Fruit fly (Drosophila melanogaster) whole organism, embryonic: ENCODE results near the gene CG3434.

ENCODE experiments used
- Abd-B ChIP-seq: fragments of 200-800 bp; sonication (Bioruptor generic); optimal IDR thresholded peaks from 2 replicates; lab custom pipeline; 2018; ENCODE audit warnings: missing biosample characterization, mild to moderate bottlenecking, missing genetic modification characterization, moderate library complexity
- Atf3 ChIP-seq: fragments of 200-800 bp; sonication (Bioruptor generic); optimal IDR thresholded peaks from 3 replicates; lab custom pipeline; 2016; ENCODE audit warnings: missing biosample characterization, missing genetic modification characterization
- CG10543 ChIP-seq: fragments of 200-800 bp; sonication (Bioruptor generic); optimal IDR thresholded peaks from 3 replicates; lab custom pipeline; 2017; ENCODE audit warnings: missing biosample characterization, mild to moderate bottlenecking, missing genetic modification characterization, moderate library complexity
- CG12769 ChIP-seq: fragments of 200-800 bp; sonication (Bioruptor generic); optimal IDR thresholded peaks from 2 replicates; lab custom pipeline; 2019; ENCODE audit warnings: missing biosample characterization, mild to moderate bottlenecking, missing genetic modification characterization, moderate library complexity
- CG13624 ChIP-seq: fragments of 200-800 bp; sonication (Bioruptor generic); optimal IDR thresholded peaks from 2 replicates; lab custom pipeline; 2016; ENCODE audit warnings: missing biosample characterization, missing genetic modification characterization
- CG14710 ChIP-seq: fragments of 200-800 bp; sonication (Bioruptor generic); optimal IDR thresholded peaks from 3 replicates; lab custom pipeline; 2019; ENCODE audit warnings: missing biosample characterization, mild to moderate bottlenecking, missing genetic modification characterization, moderate library complexity
- CG16813 ChIP-seq: fragments of 200-800 bp; sonication (Bioruptor generic); IDR thresholded peaks from 3 replicates; pipeline ENCODE4 v1.3.6; 2022; ENCODE audit warnings: missing biosample characterization, missing genetic modification characterization; ENCODE audit not compliant: partially characterized antibody
- CG17385 ChIP-seq: fragments of 200-800 bp; sonication (Bioruptor generic); optimal IDR thresholded peaks from 3 replicates; lab custom pipeline; 2018; ENCODE audit warnings: missing biosample characterization, mild to moderate bottlenecking, missing genetic modification characterization
- CG18476 ChIP-seq: fragments of 200-800 bp; sonication (Bioruptor generic); optimal IDR thresholded peaks from 2 replicates; lab custom pipeline; 2016; ENCODE audit warnings: missing biosample characterization, mild to moderate bottlenecking, missing genetic modification characterization
- CG2116 ChIP-seq: fragments of 200-800 bp; sonication (Bioruptor generic); optimal IDR thresholded peaks from 3 replicates; lab custom pipeline; 2018; ENCODE audit warnings: missing biosample characterization, mild to moderate bottlenecking, missing genetic modification characterization
- CG2678 ChIP-seq: fragments of 200-800 bp; sonication (Bioruptor generic); optimal IDR thresholded peaks from 3 replicates; lab custom pipeline; 2019; ENCODE audit warnings: missing biosample characterization, mild to moderate bottlenecking, missing genetic modification characterization, moderate library complexity
- CG31441 ChIP-seq: fragments of 200-800 bp; sonication (Bioruptor generic); IDR thresholded peaks from 2 replicates; pipeline ENCODE4 v1.3.6; 2022; ENCODE audit warnings: missing biosample characterization, missing genetic modification characterization
- CG3847 ChIP-seq: fragments of 200-800 bp; sonication (Bioruptor generic); IDR thresholded peaks from 2 replicates; pipeline ENCODE4 v1.3.6; 2022; ENCODE audit warnings: missing biosample characterization, missing genetic modification characterization
- CG5245 ChIP-seq: fragments of 200-800 bp; sonication (Bioruptor generic); optimal IDR thresholded peaks from 3 replicates; lab custom pipeline; 2016; ENCODE audit warnings: missing biosample characterization, missing genetic modification characterization
- CG6654 ChIP-seq: fragments of 200-800 bp; sonication (Bioruptor generic); optimal IDR thresholded peaks from 2 replicates; lab custom pipeline; 2017; ENCODE audit warnings: missing biosample characterization, mild to moderate bottlenecking, missing genetic modification characterization
- CG6765 ChIP-seq: fragments of 200-800 bp; sonication (Bioruptor generic); optimal IDR thresholded peaks from 3 replicates; lab custom pipeline; 2017; ENCODE audit warnings: missing biosample characterization, mild to moderate bottlenecking, missing genetic modification characterization
- CG7987 ChIP-seq: fragments of 200-800 bp; sonication (Bioruptor generic); optimal IDR thresholded peaks from 2 replicates; lab custom pipeline; 2018; ENCODE audit warnings: missing biosample characterization, mild to moderate bottlenecking, missing genetic modification characterization, moderate library complexity
- CG8290 ChIP-seq, 3 experiments: fragments of 200-800 bp; sonication (Bioruptor generic); optimal IDR thresholded peaks; 2 replicates each; lab custom pipeline; 2016 to 2019; ENCODE audit warnings: missing biosample characterization in 3 of 3, missing genetic modification characterization in 3 of 3, mild to moderate bottlenecking in 2 of 3, moderate library complexity in 1 of 3
- Dll ChIP-seq: fragments of 200-800 bp; sonication (Bioruptor generic); IDR thresholded peaks from 4 replicates; pipeline ENCODE4 v1.3.6; 2022; ENCODE audit warnings: missing biosample characterization, missing genetic modification characterization; ENCODE audit not compliant: partially characterized antibody
- Dp ChIP-seq: fragments of 200-800 bp; sonication (Bioruptor generic); optimal IDR thresholded peaks from 2 replicates; lab custom pipeline; 2018; ENCODE audit warnings: missing biosample characterization, mild to moderate bottlenecking, missing genetic modification characterization, moderate library complexity
- E2f1 ChIP-seq: fragments of 200-800 bp; sonication (Bioruptor generic); IDR thresholded peaks from 2 replicates; pipeline ENCODE4 v1.3.6; 2022; ENCODE audit warnings: missing biosample characterization, missing genetic modification characterization
- E2f2 ChIP-seq: fragments of 200-800 bp; sonication (Bioruptor generic); IDR thresholded peaks from 2 replicates; pipeline ENCODE4 v1.3.6; 2022; ENCODE audit warnings: missing biosample characterization, missing genetic modification characterization
- Gsc ChIP-seq: fragments of 200-800 bp; sonication (Bioruptor generic); IDR thresholded peaks from 2 replicates; pipeline ENCODE4 v1.3.6; 2022; ENCODE audit warnings: missing biosample characterization, missing genetic modification characterization
- Hr3 ChIP-seq: fragments of 200-800 bp; sonication (Bioruptor generic); optimal IDR thresholded peaks from 3 replicates; lab custom pipeline; 2016; ENCODE audit warnings: missing biosample characterization, missing genetic modification characterization
- Myb ChIP-seq: fragments of 200-800 bp; sonication (Bioruptor generic); optimal IDR thresholded peaks from 2 replicates; lab custom pipeline; 2016; ENCODE audit warnings: missing biosample characterization, missing genetic modification characterization
- NC2α ChIP-seq: fragments of 200-800 bp; sonication (Bioruptor generic); optimal IDR thresholded peaks from 2 replicates; lab custom pipeline; 2016; ENCODE audit warnings: missing biosample characterization, missing genetic modification characterization
- Ravus ChIP-seq: fragments of 200-800 bp; sonication (Bioruptor generic); IDR thresholded peaks from 2 replicates; pipeline ENCODE4 v1.3.6; 2022; ENCODE audit warnings: missing biosample characterization, missing genetic modification characterization
- Sin3A ChIP-seq: fragments of >200 bp; optimal IDR thresholded peaks from 2 replicates; lab custom pipeline; 2018
- ara ChIP-seq: fragments of 200-800 bp; sonication (Bioruptor generic); IDR thresholded peaks from 2 replicates; pipeline ENCODE4 v1.3.6; 2022; ENCODE audit warnings: missing biosample characterization, missing genetic modification characterization
- az2 ChIP-seq: fragments of 200-800 bp; sonication (Bioruptor generic); optimal IDR thresholded peaks from 3 replicates; lab custom pipeline; 2016; ENCODE audit warnings: missing biosample characterization, missing genetic modification characterization
- bbx ChIP-seq: fragments of 200-800 bp; sonication (Bioruptor generic); IDR thresholded peaks from 2 replicates; pipeline ENCODE4 v1.3.6; 2022; ENCODE audit warnings: missing biosample characterization, missing genetic modification characterization; ENCODE audit not compliant: partially characterized antibody
- bcd ChIP-seq: fragments of 200-800 bp; sonication (Bioruptor generic); optimal IDR thresholded peaks from 2 replicates; lab custom pipeline; 2017; ENCODE audit warnings: missing biosample characterization, mild to moderate bottlenecking, missing genetic modification characterization
- cg ChIP-seq: fragments of 200-800 bp; sonication (Bioruptor generic); optimal IDR thresholded peaks from 3 replicates; lab custom pipeline; 2019; ENCODE audit warnings: missing biosample characterization, mild to moderate bottlenecking, missing genetic modification characterization, moderate library complexity
- chinmo ChIP-seq: fragments of 200-800 bp; sonication (Bioruptor generic); IDR thresholded peaks from 4 replicates; pipeline ENCODE4 v1.3.6; 2022; ENCODE audit warnings: missing biosample characterization, missing genetic modification characterization; ENCODE audit not compliant: partially characterized antibody
- chm ChIP-seq: fragments of 200-800 bp; sonication (Bioruptor generic); IDR thresholded peaks from 2 replicates; pipeline ENCODE4 v1.3.6; 2022; ENCODE audit warnings: missing biosample characterization, missing genetic modification characterization
- crol ChIP-seq: fragments of 200-800 bp; sonication (Bioruptor generic); IDR thresholded peaks from 2 replicates; pipeline ENCODE4 v1.3.6; 2022; ENCODE audit warnings: missing biosample characterization, missing genetic modification characterization
- dmrt11E ChIP-seq: fragments of 200-800 bp; sonication (Bioruptor generic); optimal IDR thresholded peaks from 3 replicates; lab custom pipeline; 2018; ENCODE audit warnings: missing biosample characterization, mild to moderate bottlenecking, missing genetic modification characterization, moderate library complexity
- esg ChIP-seq: fragments of 200-800 bp; sonication (Bioruptor generic); conservative IDR thresholded peaks from 2 replicates; pipeline ENCODE4 v1.3.6; 2022; ENCODE audit warnings: missing biosample characterization, missing genetic modification characterization
- eyg ChIP-seq: fragments of 200-800 bp; sonication (Bioruptor generic); optimal IDR thresholded peaks from 3 replicates; lab custom pipeline; 2016; ENCODE audit warnings: missing biosample characterization, missing genetic modification characterization
- gce ChIP-seq: fragments of 200-800 bp; sonication (Bioruptor generic); IDR thresholded peaks from 3 replicates; pipeline ENCODE4 v1.3.6; 2022; ENCODE audit warnings: missing biosample characterization, missing genetic modification characterization
- gfzf ChIP-seq: fragments of 200-800 bp; sonication (Bioruptor generic); optimal IDR thresholded peaks from 2 replicates; lab custom pipeline; 2016; ENCODE audit warnings: missing biosample characterization, mild to moderate bottlenecking, missing genetic modification characterization, moderate library complexity
- hkb ChIP-seq, 2 experiments: fragments of 200-800 bp in 1 of 2; fragments of >200 bp in 1 of 2; sonication (Bioruptor generic) in 1 of 2; IDR thresholded peaks in 1 of 2; optimal IDR thresholded peaks in 1 of 2; 2 replicates each; pipeline versions ENCODE4 v1.3.6 to Lab custom; 2017 to 2022; ENCODE audit warnings: missing biosample characterization in 1 of 2, missing genetic modification characterization in 1 of 2
- lab ChIP-seq: fragments of 200-800 bp; sonication (Bioruptor generic); optimal IDR thresholded peaks from 3 replicates; lab custom pipeline; 2017; ENCODE audit warnings: missing biosample characterization, missing genetic modification characterization, mild to moderate bottlenecking, moderate library complexity, missing genetic modification reagents
- lilli ChIP-seq: fragments of 200-800 bp; sonication (Bioruptor generic); optimal IDR thresholded peaks from 3 replicates; lab custom pipeline; 2016; ENCODE audit warnings: missing biosample characterization, missing genetic modification characterization
- nmo ChIP-seq: fragments of 200-800 bp; sonication (Bioruptor generic); optimal IDR thresholded peaks from 2 replicates; lab custom pipeline; 2018; ENCODE audit warnings: missing biosample characterization, mild to moderate bottlenecking, missing genetic modification characterization, moderate library complexity
- pb ChIP-seq: fragments of 200-800 bp; sonication (Bioruptor generic); optimal IDR thresholded peaks from 3 replicates; lab custom pipeline; 2016; ENCODE audit warnings: missing biosample characterization, missing genetic modification characterization
- phol ChIP-seq: fragments of 200-800 bp; sonication (Bioruptor generic); optimal IDR thresholded peaks from 3 replicates; lab custom pipeline; 2018; ENCODE audit warnings: missing biosample characterization, mild to moderate bottlenecking, missing genetic modification characterization, moderate library complexity
- sens ChIP-seq: fragments of 200-800 bp; sonication (Bioruptor generic); peaks from one replicate; lab custom pipeline; 2016; ENCODE audit warnings: missing biosample characterization, missing genetic modification characterization
- tna ChIP-seq: fragments of 200-800 bp; sonication (Bioruptor generic); IDR thresholded peaks from 2 replicates; pipeline ENCODE4 v1.3.6; 2022; ENCODE audit warnings: missing biosample characterization, missing genetic modification characterization; ENCODE audit not compliant: partially characterized antibody

The CG3434 gene

DNA sequence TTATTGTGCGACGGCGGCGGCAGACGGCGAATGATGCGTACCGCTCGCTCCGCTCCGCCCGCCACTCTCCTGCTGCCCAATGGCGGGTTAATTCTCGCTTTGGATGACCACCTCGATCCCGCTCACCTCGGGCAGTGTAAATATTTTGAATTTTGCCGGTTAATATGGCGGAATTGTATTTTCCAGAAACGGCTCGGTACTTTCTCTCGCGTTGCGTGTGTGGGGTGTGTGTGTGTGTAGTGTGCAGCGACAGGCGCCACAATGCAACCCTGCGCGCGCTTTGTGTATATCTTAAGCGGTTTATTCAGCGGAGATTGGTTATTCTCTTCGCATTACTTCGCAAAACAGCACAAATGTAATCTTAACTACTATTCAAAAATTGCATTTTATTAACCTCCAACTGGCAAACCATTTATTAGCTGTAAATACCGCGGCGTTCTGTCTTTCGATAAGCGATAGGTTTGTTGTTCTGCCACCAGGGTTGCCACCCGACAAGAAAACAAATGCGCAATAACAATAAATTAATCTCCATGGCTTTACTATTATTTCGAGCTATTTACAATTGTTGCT lies 4.7 kb downstream of the CG3434 start, which contains the start of the genes phol and CG3552:
phol (minus strand) TSS at position 463 of the 570 bp plus-strand sequence.
CG3552 (plus strand) TSS at position 500 of the 570 bp plus-strand sequence.
- TF ChIP-seq E2f2 (GFP tag; lab: Robert Waterston, UW) (peak; percentile 66), CG6765 (no peak), CG8290 (GFP tag; optimal IDR thresholded peaks at IDR 0.05; lab: Kevin White, UChicago) (no peak), CG8290 (tag; optimal IDR thresholded peaks at IDR 0.05; lab: Kevin White, UChicago) (no peak), Dp (peak; percentile 48), gfzf (peak; percentile 51), hkb (optimal IDR thresholded peaks at IDR 0.05; lab: Kevin White, UChicago) (peak; percentile 3), hkb (GFP tag; IDR thresholded peaks at IDR 0.05; lab: Robert Waterston, UW) (no peak), chm (GFP tag; lab: Robert Waterston, UW) (no peak), Sin3A (lab: Kevin White, UChicago) (peak; percentile 84), CG3847 (no peak), Atf3 (GFP tag; lab: Kevin White, UChicago) (no peak), eyg (GFP tag; lab: Kevin White, UChicago) (no peak), tna (no peak), az2 (GFP tag; lab: Kevin White, UChicago) (no peak), CG6654 (GFP tag; lab: Kevin White, UChicago) (no peak), bbx (GFP tag; lab: Robert Waterston, UW) (0 out of 2 replicates have a peak, but pooled peaks have one; percentile 27), dmrt11E (tag; lab: Kevin White, UChicago) (no peak), CG13624 (GFP tag; lab: Kevin White, UChicago) (peak; percentile 88), NC2α (GFP tag; lab: Kevin White, UChicago) (no peak), ara (no peak), CG2678 (peak; percentile 2), sens (peak; percentile 64), E2f1 (GFP tag; lab: Robert Waterston, UW) (no peak), crol (peak; percentile 25; the same call in 1 of the 2 replicates), CG16813 (peak; percentile 53; the same call in 2 of the 3 replicates), esg (no peak), cg (GFP tag; lab: Kevin White, UChicago) (peak; percentile 85), nmo (peak; percentile 30), CG14710 (peak; percentile 46), Myb (GFP tag; lab: Kevin White, UChicago) (peak; percentile 25), bcd (GFP tag; lab: Kevin White, UChicago) (peak; percentile 24), pb (no peak), gce (no peak), Ravus (GFP tag; lab: Robert Waterston, UW) (no peak), CG10543 (peak; percentile 45), chinmo (GFP tag; lab: Robert Waterston, UW) (0 out of 4 replicates have a peak, but pooled peaks have one; percentile 36), CG2116 (GFP tag; lab: Kevin White, UChicago) (peak; percentile 98), lab (GFP tag; lab: Kevin White, UChicago) (peak; percentile 35), Dll (GFP tag; lab: Robert Waterston, UW) (peak; percentile 52; the same call in 1 of the 4 replicates), Hr3 (GFP tag; lab: Kevin White, UChicago) (no peak), CG12769 (tag; lab: Kevin White, UChicago) (peak; percentile 10), CG31441 (GFP tag; lab: Robert Waterston, UW) (no peak), phol (tag; lab: Kevin White, UChicago) (peak; percentile 87), CG17385 (GFP tag; lab: Kevin White, UChicago) (peak; percentile 29), Abd-B (GFP tag; lab: Kevin White, UChicago) (peak; percentile 18), Gsc (no peak), CG5245 (GFP tag; lab: Kevin White, UChicago) (peak; percentile 98), lilli (GFP tag; lab: Kevin White, UChicago) (peak; percentile 24), CG7987 (GFP tag; lab: Kevin White, UChicago) (no peak), CG18476 (no peak)
